Worm (Caenorhabditis elegans) whole organism, mixed stage, embryonic: Measurements from ENCODE around the gene T25E4.2.

Experiments
- cnd-1 ChIP-seq: fragments of 200-800 bp; sonication (Bioruptor generic); optimal IDR thresholded peaks from 2 replicates; lab custom pipeline; 2018; ENCODE audit warnings: mild to moderate bottlenecking, missing genetic modification characterization, missing compliant biosample characterization
- lin-13 ChIP-seq: fragments of 150-350 bp; optimal IDR thresholded peaks from 2 replicates; lab custom pipeline; 2014; ENCODE audit warnings: missing biosample characterization, missing genetic modification characterization
- nhr-237 ChIP-seq: fragments of 150-350 bp; optimal IDR thresholded peaks from 2 replicates; lab custom pipeline; 2014; ENCODE audit warnings: missing biosample characterization, missing genetic modification characterization
- nhr-28 ChIP-seq: fragments of 150-350 bp; optimal IDR thresholded peaks from 2 replicates; lab custom pipeline; 2014; ENCODE audit warnings: missing biosample characterization, missing genetic modification characterization
- unc-39 ChIP-seq: fragments of 150-350 bp; optimal IDR thresholded peaks from 2 replicates; lab custom pipeline; 2014; ENCODE audit warnings: missing biosample characterization, missing genetic modification characterization
- unc-62 ChIP-seq: fragments of 150-350 bp; optimal IDR thresholded peaks from 2 replicates; lab custom pipeline; 2014; ENCODE audit warnings: missing biosample characterization, missing genetic modification reagents, missing genetic modification characterization
- ztf-11 ChIP-seq: fragments of 150-350 bp; optimal IDR thresholded peaks from 2 replicates; lab custom pipeline; 2014; ENCODE audit warnings: missing biosample characterization, missing genetic modification characterization

ce11 chrII:5555522-5555921 is 26.7 kb downstream of the T25E4.2 start:
- TF ChIP-seq nhr-237 (tag; lab: Kevin White, UChicago) (no peak), cnd-1 (tag; lab: Kevin White, UChicago) (no peak), ztf-11 (no peak), lin-13 (tag; lab: Kevin White, UChicago) (no peak), unc-39 (no peak), unc-62 (GFP tag; lab: Kevin White, UChicago) (no peak), nhr-28 (tag; lab: Kevin White, UChicago) (no peak)
